Worm (Caenorhabditis elegans) whole organism, young adult: ENCODE results near the gene C01B9.4.

Experiments used
- B0261.1 ChIP-seq: sonication (generic microtip); optimal IDR thresholded peaks from 2 replicates; lab custom pipeline; 2016; ENCODE audit warnings: mild to moderate bottlenecking, missing genetic modification characterization, moderate library complexity, missing compliant biosample characterization
- B0336.3 ChIP-seq: fragments of 200-800 bp; sonication (Bioruptor generic); IDR thresholded peaks from 2 replicates; pipeline ENCODE4 v1.3.6; 2022; ENCODE audit warnings: missing genetic modification characterization, missing compliant biosample characterization
- F10E7.11 ChIP-seq: sonication (generic microtip); optimal IDR thresholded peaks from 2 replicates; lab custom pipeline; 2017; ENCODE audit warnings: mild to moderate bottlenecking, missing genetic modification characterization, moderate library complexity, missing compliant biosample characterization
- F22D6.2 ChIP-seq: sonication (generic microtip); optimal IDR thresholded peaks from 2 replicates; lab custom pipeline; 2016; ENCODE audit warnings: mild to moderate bottlenecking, missing genetic modification characterization, missing compliant biosample characterization
- F57A8.1 ChIP-seq: fragments of 200-800 bp; sonication (Bioruptor generic); optimal IDR thresholded peaks from 2 replicates; lab custom pipeline; 2018; ENCODE audit warnings: mild to moderate bottlenecking, missing genetic modification characterization, moderate library complexity, missing compliant biosample characterization
- Y53F4B.3 ChIP-seq: fragments of 200-800 bp; sonication (Bioruptor generic); IDR thresholded peaks from 2 replicates; pipeline ENCODE4 v1.3.6; 2022; ENCODE audit warnings: missing genetic modification reagents, missing genetic modification characterization, missing compliant biosample characterization
- Y53G8AR.9 ChIP-seq: fragments of 200-800 bp; sonication (Bioruptor generic); conservative IDR thresholded peaks from 2 replicates; pipeline ENCODE4 v1.3.6; 2022; ENCODE audit warnings: missing genetic modification reagents, missing genetic modification characterization, missing compliant biosample characterization
- Y56A3A.18 ChIP-seq: fragments of 200-800 bp; sonication (Bioruptor generic); IDR thresholded peaks from 2 replicates; pipeline ENCODE4 v1.3.6; 2022; ENCODE audit warnings: missing genetic modification reagents, missing genetic modification characterization, missing compliant biosample characterization
- ama-1 ChIP-seq, 3 experiments: fragments of 150-350 bp in 1 of 3; sonication (generic microtip) in 2 of 3; optimal IDR thresholded peaks; 2 replicates each; lab custom pipeline; 2014 to 2018; ENCODE audit warnings: missing biosample characterization in 2 of 3, missing genetic modification characterization in 2 of 3, missing genetic modification reagents in 2 of 3
- aptf-2 ChIP-seq: fragments of 200-800 bp; sonication (Bioruptor generic); conservative IDR thresholded peaks from 2 replicates; pipeline ENCODE4 v1.3.6; 2022; ENCODE audit warnings: missing genetic modification reagents, missing genetic modification characterization, missing compliant biosample characterization
- atf-7 ChIP-seq: sonication (generic microtip); optimal IDR thresholded peaks from 2 replicates; lab custom pipeline; 2017; ENCODE audit warnings: mild to moderate bottlenecking, missing genetic modification characterization, missing compliant biosample characterization
- athp-1 ChIP-seq: sonication (generic microtip); optimal IDR thresholded peaks from 2 replicates; lab custom pipeline; 2017; ENCODE audit warnings: mild to moderate bottlenecking, missing genetic modification characterization, missing compliant biosample characterization
- attf-3 ChIP-seq: fragments of 200-800 bp; sonication (Bioruptor generic); conservative IDR thresholded peaks from 2 replicates; pipeline ENCODE4 v1.3.6; 2022; ENCODE audit warnings: missing genetic modification reagents, missing genetic modification characterization, missing compliant biosample characterization
- attf-6 ChIP-seq: fragments of 200-800 bp; sonication (Bioruptor generic); IDR thresholded peaks from 2 replicates; pipeline ENCODE4 v1.3.6; 2022; ENCODE audit warnings: missing genetic modification reagents, missing genetic modification characterization, missing compliant biosample characterization
- bed-1 ChIP-seq: fragments of 200-800 bp; sonication (Bioruptor generic); IDR thresholded peaks from 2 replicates; pipeline ENCODE4 v1.3.6; 2022; ENCODE audit warnings: missing genetic modification reagents, missing genetic modification characterization, missing compliant biosample characterization
- bed-2 ChIP-seq: fragments of 200-800 bp; sonication (Bioruptor generic); IDR thresholded peaks from 2 replicates; pipeline ENCODE4 v1.3.6; 2022; ENCODE audit warnings: missing genetic modification reagents, missing genetic modification characterization, missing compliant biosample characterization
- ccch-3 ChIP-seq: fragments of 200-800 bp; sonication (Bioruptor generic); optimal IDR thresholded peaks from 2 replicates; lab custom pipeline; 2018; ENCODE audit warnings: mild to moderate bottlenecking, missing genetic modification characterization, missing compliant biosample characterization
- cebp-2 ChIP-seq: fragments of 200-800 bp; sonication (Bioruptor generic); IDR thresholded peaks from 2 replicates; pipeline ENCODE4 v1.3.6; 2022; ENCODE audit warnings: missing genetic modification characterization, missing compliant biosample characterization
- ceh-27 ChIP-seq: fragments of 200-800 bp; sonication (Bioruptor generic); optimal IDR thresholded peaks from 2 replicates; lab custom pipeline; 2018; ENCODE audit warnings: mild to moderate bottlenecking, missing genetic modification characterization, moderate library complexity, missing compliant biosample characterization
- ceh-40 ChIP-seq: fragments of 200-800 bp; sonication (Bioruptor generic); IDR thresholded peaks from 2 replicates; pipeline ENCODE4 v1.3.6; 2022; ENCODE audit warnings: missing genetic modification characterization, missing compliant biosample characterization
- ceh-79 ChIP-seq: sonication (generic microtip); optimal IDR thresholded peaks from 2 replicates; lab custom pipeline; 2017; ENCODE audit warnings: mild to moderate bottlenecking, missing genetic modification characterization, missing compliant biosample characterization
- die-1 ChIP-seq: sonication (generic microtip); optimal IDR thresholded peaks from 2 replicates; lab custom pipeline; 2016; ENCODE audit warnings: missing genotype, mild to moderate bottlenecking, missing genetic modification characterization, missing compliant biosample characterization
- dpff-1 ChIP-seq: sonication (generic microtip); optimal IDR thresholded peaks from 2 replicates; lab custom pipeline; 2017; ENCODE audit warnings: mild to moderate bottlenecking, missing genetic modification characterization, missing compliant biosample characterization
- efl-1 ChIP-seq: fragments of 150-350 bp; optimal IDR thresholded peaks from 2 replicates; lab custom pipeline; 2014; ENCODE audit warnings: missing biosample characterization, missing genetic modification reagents, missing genetic modification characterization
- egl-18 ChIP-seq: fragments of 200-800 bp; sonication (Bioruptor generic); IDR thresholded peaks from 2 replicates; pipeline ENCODE4 v1.3.6; 2022; ENCODE audit warnings: missing genetic modification reagents, missing genetic modification characterization, missing compliant biosample characterization
- egl-44 ChIP-seq: fragments of 200-800 bp; sonication (Bioruptor generic); IDR thresholded peaks from 2 replicates; pipeline ENCODE4 v1.3.6; 2022; ENCODE audit warnings: missing genetic modification reagents, missing genetic modification characterization, missing compliant biosample characterization
- fkh-3 ChIP-seq: sonication (generic microtip); optimal IDR thresholded peaks from 2 replicates; lab custom pipeline; 2016; ENCODE audit warnings: mild to moderate bottlenecking, missing genetic modification characterization, missing compliant biosample characterization
- gei-17 ChIP-seq: fragments of 200-800 bp; sonication (Bioruptor generic); optimal IDR thresholded peaks from 2 replicates; lab custom pipeline; 2018; ENCODE audit warnings: mild to moderate bottlenecking, missing genetic modification characterization, missing compliant biosample characterization
- hlh-12 ChIP-seq: sonication (generic microtip); optimal IDR thresholded peaks from 2 replicates; lab custom pipeline; 2016; ENCODE audit warnings: missing genetic modification characterization, missing compliant biosample characterization
- lin-26 ChIP-seq: fragments of 200-800 bp; sonication (Bioruptor generic); IDR thresholded peaks from 2 replicates; pipeline ENCODE4 v1.3.6; 2022; ENCODE audit warnings: missing genetic modification reagents, missing genetic modification characterization, missing compliant biosample characterization
- lir-1 ChIP-seq: fragments of 200-800 bp; sonication (Bioruptor generic); conservative IDR thresholded peaks from 2 replicates; pipeline ENCODE4 v1.3.6; 2022; ENCODE audit warnings: missing genetic modification reagents, missing genetic modification characterization, missing compliant biosample characterization
- lsl-1 ChIP-seq: fragments of 200-800 bp; sonication (Bioruptor generic); optimal IDR thresholded peaks from 2 replicates; lab custom pipeline; 2018; ENCODE audit warnings: mild to moderate bottlenecking, missing genetic modification characterization, moderate library complexity, missing compliant biosample characterization
- madf-8 ChIP-seq: fragments of 200-800 bp; sonication (Bioruptor generic); conservative IDR thresholded peaks from 2 replicates; pipeline ENCODE4 v1.3.6; 2022; ENCODE audit warnings: missing genetic modification reagents, missing genetic modification characterization, missing compliant biosample characterization
- nfya-1 ChIP-seq: sonication (generic microtip); optimal IDR thresholded peaks from 2 replicates; lab custom pipeline; 2017; ENCODE audit warnings: antibody characterized with exemption, missing compliant biosample characterization, missing genetic modification characterization, borderline replicate concordance; ENCODE audit not compliant: insufficient read depth
- nfya-2 ChIP-seq: fragments of 200-800 bp; sonication (Bioruptor generic); IDR thresholded peaks from 2 replicates; pipeline ENCODE4 v1.3.6; 2022; ENCODE audit warnings: missing genetic modification reagents, missing genetic modification characterization, missing compliant biosample characterization
- nhr-120 ChIP-seq: fragments of 200-800 bp; sonication (Bioruptor generic); IDR thresholded peaks from 2 replicates; pipeline ENCODE4 v1.3.6; 2022; ENCODE audit warnings: missing genetic modification characterization, missing compliant biosample characterization
- nhr-80 ChIP-seq: sonication (generic microtip); optimal IDR thresholded peaks from 2 replicates; lab custom pipeline; 2016; ENCODE audit warnings: missing genetic modification characterization, missing compliant biosample characterization
- rcor-1 ChIP-seq: fragments of 200-800 bp; sonication (Bioruptor generic); IDR thresholded peaks from 2 replicates; pipeline ENCODE4 v1.3.6; 2022; ENCODE audit warnings: missing genetic modification reagents, missing genetic modification characterization, missing compliant biosample characterization
- rpc-1 ChIP-seq, 2 experiments: fragments of 150-350 bp in 1 of 2; sonication (generic microtip) in 1 of 2; optimal IDR thresholded peaks; 2 replicates each; lab custom pipeline; 2014 to 2018; ENCODE audit warnings: missing biosample characterization in 1 of 2, missing genetic modification characterization in 1 of 2, missing genetic modification reagents in 1 of 2, missing genotype in 1 of 2
- sea-2 ChIP-seq: fragments of 200-800 bp; sonication (Bioruptor generic); IDR thresholded peaks from 2 replicates; pipeline ENCODE4 v1.3.6; 2022; ENCODE audit warnings: missing genetic modification characterization, missing compliant biosample characterization
- somi-1 ChIP-seq: fragments of 200-800 bp; sonication (Bioruptor generic); optimal IDR thresholded peaks from 2 replicates; lab custom pipeline; 2018; ENCODE audit warnings: mild to moderate bottlenecking, missing genetic modification characterization, missing compliant biosample characterization
- tbp1 ChIP-seq: fragments of 200-800 bp; sonication (Bioruptor generic); optimal IDR thresholded peaks from 2 replicates; lab custom pipeline; 2018; ENCODE audit warnings: mild to moderate bottlenecking, missing genetic modification characterization, missing compliant biosample characterization
- tbx-9 ChIP-seq: sonication (generic microtip); optimal IDR thresholded peaks from 2 replicates; lab custom pipeline; 2016; ENCODE audit warnings: borderline replicate concordance, missing genetic modification characterization, inconsistent platforms, missing compliant biosample characterization
- unc-130 ChIP-seq: sonication (generic microtip); optimal IDR thresholded peaks from 2 replicates; lab custom pipeline; 2016; ENCODE audit warnings: missing genetic modification reagents, missing genetic modification characterization, missing compliant biosample characterization
- zim-3 ChIP-seq: sonication (generic microtip); optimal IDR thresholded peaks from 2 replicates; lab custom pipeline; 2017; ENCODE audit warnings: mild to moderate bottlenecking, missing genetic modification characterization, moderate library complexity, missing compliant biosample characterization
- ztf-18 ChIP-seq: sonication (generic microtip); optimal IDR thresholded peaks from 2 replicates; lab custom pipeline; 2016; ENCODE audit warnings: missing genotype, mild to moderate bottlenecking, missing genetic modification characterization, missing compliant biosample characterization
- ztf-22 ChIP-seq: fragments of 200-800 bp; sonication (Bioruptor generic); optimal IDR thresholded peaks from 2 replicates; lab custom pipeline; 2018; ENCODE audit warnings: mild to moderate bottlenecking, missing genetic modification characterization, moderate library complexity, missing compliant biosample characterization
- ztf-28 ChIP-seq: fragments of 200-800 bp; sonication (Bioruptor generic); IDR thresholded peaks from 2 replicates; pipeline ENCODE4 v1.3.6; 2022; ENCODE audit warnings: missing genetic modification reagents, missing genetic modification characterization, missing compliant biosample characterization

Gene C01B9.4

ce11 chrII:13725793-13726192 lies 58.0 kb downstream of the C01B9.4 start, which contains the start of the genes Y54G9A.7 and bub-3 (continued):
- TF ChIP-seq nfya-2 = no peak
- TF ChIP-seq lin-26 (GFP tag; lab: Robert Waterston, UW) = no peak
- TF ChIP-seq ceh-27 (GFP tag; lab: Kevin White, UChicago) = no peak
- no peak for TF ChIP-seq ztf-18 (tag; lab: Kevin White, UChicago)
- TF ChIP-seq Y56A3A.18 (GFP tag; lab: Robert Waterston, UW) = no peak
- TF ChIP-seq athp-1 = peak; percentile 50
- no peak for TF ChIP-seq fkh-3 (tag; lab: Kevin White, UChicago)
- TF ChIP-seq tbx-9 (tag; lab: Kevin White, UChicago) = no peak
- TF ChIP-seq nhr-120 (GFP tag; lab: Robert Waterston, UW) = no peak
- no peak for TF ChIP-seq die-1 (tag; lab: Kevin White, UChicago)
- no peak for TF ChIP-seq zim-3 (tag; lab: Kevin White, UChicago)
- no peak for TF ChIP-seq Y53G8AR.9 (GFP tag; lab: Robert Waterston, UW)
- TF ChIP-seq ceh-40 (GFP tag; lab: Robert Waterston, UW) = no peak
- no peak for TF ChIP-seq nfya-1 (tag; lab: Kevin White, UChicago)
- TF ChIP-seq F10E7.11 = no peak
- no peak for TF ChIP-seq somi-1
- peak; percentile 91 for TF ChIP-seq madf-8 (GFP tag; lab: Robert Waterston, UW)
- no peak for TF ChIP-seq lir-1 (GFP tag; lab: Robert Waterston, UW)
- TF ChIP-seq hlh-12 (tag; lab: Kevin White, UChicago) = no peak
- TF ChIP-seq ccch-3 = no peak
- TF ChIP-seq egl-18 (GFP tag; lab: Robert Waterston, UW) = no peak
- no peak for TF ChIP-seq ztf-22
- TF ChIP-seq atf-7 (tag; lab: Kevin White, UChicago) = no peak
- TF ChIP-seq bed-2 = no peak
- no peak for TF ChIP-seq B0336.3 (GFP tag; lab: Robert Waterston, UW)
- TF ChIP-seq F22D6.2 (tag; lab: Kevin White, UChicago) = no peak
- no peak for TF ChIP-seq ceh-79 (tag; lab: Kevin White, UChicago)
- peak; percentile 70; the same call in 1 of the 2 replicates for TF ChIP-seq aptf-2 (GFP tag; lab: Robert Waterston, UW)
- TF ChIP-seq attf-6 = no peak
- no peak for TF ChIP-seq B0261.1 (tag; lab: Kevin White, UChicago)
- no peak for TF ChIP-seq ama-1 (optimal IDR thresholded peaks at IDR 0.05; lab: Kevin White, UChicago)
- no peak for TF ChIP-seq ama-1 (GFP tag; optimal IDR thresholded peaks at IDR 0.05; lab: Kevin White, UChicago)
- no peak for TF ChIP-seq ztf-28 (GFP tag; lab: Robert Waterston, UW)
- no peak for TF ChIP-seq unc-130 (GFP tag; lab: Kevin White, UChicago)
- TF ChIP-seq F57A8.1 (GFP tag; lab: Kevin White, UChicago) = no peak
- TF ChIP-seq sea-2 = no peak
- TF ChIP-seq nhr-80 (tag; lab: Kevin White, UChicago) = no peak
- no peak for TF ChIP-seq tbp1 (GFP tag; lab: Kevin White, UChicago)
- no peak for TF ChIP-seq dpff-1 (tag; lab: Kevin White, UChicago)
- no peak for TF ChIP-seq gei-17 (GFP tag; lab: Kevin White, UChicago)
- peak; percentile 95 for TF ChIP-seq efl-1
- TF ChIP-seq rpc-1 (optimal IDR thresholded peaks at IDR 0.05; lab: Kevin White, UChicago) = no peak
- no peak for TF ChIP-seq rpc-1 (tag; optimal IDR thresholded peaks at IDR 0.05; lab: Kevin White, UChicago)
- TF ChIP-seq lsl-1 (GFP tag; lab: Kevin White, UChicago) = peak; percentile 75
- TF ChIP-seq egl-44 = no peak
- peak; percentile 66 for TF ChIP-seq rcor-1 (GFP tag; lab: Robert Waterston, UW)
- TF ChIP-seq Y53F4B.3 = no peak
- no peak for TF ChIP-seq attf-3 (GFP tag; lab: Robert Waterston, UW)
- no peak for TF ChIP-seq bed-1 (GFP tag; lab: Robert Waterston, UW)
- no peak for TF ChIP-seq cebp-2 (GFP tag; lab: Robert Waterston, UW)
- TF ChIP-seq, all 124 proteins: peak for 27
